Worm (Caenorhabditis elegans) whole organism, L2 larva: ENCODE results near the gene Y62H9A.8.

Experiments used
- C34F6.9 ChIP-seq: fragments of 150-350 bp; optimal IDR thresholded peaks from 2 replicates; lab custom pipeline; 2014; ENCODE audit warnings: missing biosample characterization, missing genetic modification characterization
- F13H6.1 ChIP-seq: sonication (generic microtip); optimal IDR thresholded peaks from 2 replicates; lab custom pipeline; 2016; ENCODE audit warnings: missing genetic modification characterization, missing compliant biosample characterization
- R02D3.7 ChIP-seq: fragments of 150-350 bp; optimal IDR thresholded peaks from 2 replicates; lab custom pipeline; 2014; ENCODE audit warnings: missing biosample characterization, missing genetic modification characterization
- Y55F3AM.14 ChIP-seq: fragments of 200-800 bp; sonication (Bioruptor generic); optimal IDR thresholded peaks from 2 replicates; lab custom pipeline; 2018; ENCODE audit warnings: mild to moderate bottlenecking, missing genetic modification characterization, missing compliant biosample characterization
- ZK546.5 ChIP-seq: sonication (generic microtip); optimal IDR thresholded peaks from 2 replicates; lab custom pipeline; 2017; ENCODE audit warnings: missing biosample characterization, missing genetic modification characterization
- alr-1 ChIP-seq: fragments of 150-350 bp; optimal IDR thresholded peaks from 2 replicates; lab custom pipeline; 2014; ENCODE audit warnings: missing biosample characterization, missing genetic modification characterization
- aly-2 ChIP-seq: fragments of 150-350 bp; optimal IDR thresholded peaks from 2 replicates; lab custom pipeline; 2014; ENCODE audit warnings: missing biosample characterization, missing genetic modification characterization
- ama-1 ChIP-seq: fragments of 150-350 bp; optimal IDR thresholded peaks from 2 replicates; lab custom pipeline; 2018; ENCODE audit warnings: inconsistent platforms
- blmp-1 ChIP-seq: sonication (generic microtip); optimal IDR thresholded peaks from 2 replicates; lab custom pipeline; 2017; ENCODE audit warnings: missing genetic modification characterization, mild to moderate bottlenecking, missing compliant biosample characterization, antibody characterized with exemption, moderate library complexity; ENCODE audit not compliant: insufficient read depth
- ceh-16 ChIP-seq: fragments of 150-350 bp; optimal IDR thresholded peaks from 2 replicates; lab custom pipeline; 2014; ENCODE audit warnings: missing biosample characterization, missing genetic modification characterization
- ceh-82 ChIP-seq: fragments of 150-350 bp; optimal IDR thresholded peaks from 2 replicates; lab custom pipeline; 2014; ENCODE audit warnings: missing biosample characterization, missing genetic modification characterization
- crh-2 ChIP-seq: sonication (generic microtip); optimal IDR thresholded peaks from 2 replicates; lab custom pipeline; 2017; ENCODE audit warnings: missing biosample characterization, missing genetic modification characterization
- dmd-4 ChIP-seq: sonication (generic microtip); optimal IDR thresholded peaks from 2 replicates; lab custom pipeline; 2017; ENCODE audit warnings: missing biosample characterization, missing genetic modification characterization
- egl-27 ChIP-seq: sonication (generic microtip); optimal IDR thresholded peaks from 3 replicates; lab custom pipeline; 2017; ENCODE audit warnings: missing biosample characterization, missing genetic modification reagents, missing genetic modification characterization
- elt-1 ChIP-seq: fragments of 150-350 bp; optimal IDR thresholded peaks from 2 replicates; lab custom pipeline; 2014; ENCODE audit warnings: missing biosample characterization, missing genetic modification characterization
- elt-3 ChIP-seq: sonication (generic microtip); optimal IDR thresholded peaks from 2 replicates; lab custom pipeline; 2017; ENCODE audit warnings: missing biosample characterization, missing genetic modification characterization
- fos-1 ChIP-seq: fragments of 150-350 bp; optimal IDR thresholded peaks from 2 replicates; lab custom pipeline; 2014; ENCODE audit warnings: missing biosample characterization, missing genetic modification characterization
- gmeb-1 ChIP-seq: fragments of 150-350 bp; optimal IDR thresholded peaks from 2 replicates; lab custom pipeline; 2014; ENCODE audit warnings: missing biosample characterization, missing genetic modification characterization
- lin-11 ChIP-seq: fragments of 150-350 bp; sonication (generic microtip); optimal IDR thresholded peaks from 2 replicates; lab custom pipeline; 2014; ENCODE audit warnings: missing biosample characterization, missing genetic modification characterization, inconsistent platforms, mixed read lengths
- lin-13 ChIP-seq: fragments of 150-350 bp; optimal IDR thresholded peaks from 2 replicates; lab custom pipeline; 2014; ENCODE audit warnings: missing biosample characterization, missing genetic modification reagents, missing genetic modification characterization
- lin-39 ChIP-seq: fragments of 150-350 bp; optimal IDR thresholded peaks from 2 replicates; lab custom pipeline; 2014; ENCODE audit warnings: missing biosample characterization, missing genetic modification reagents, missing genetic modification characterization
- lsy-2 ChIP-seq, 2 experiments: fragments of 150-350 bp in 1 of 2; sonication (generic microtip) in 1 of 2; optimal IDR thresholded peaks; 2 replicates each; lab custom pipeline; 2014 to 2017; ENCODE audit warnings: missing biosample characterization in 2 of 2, missing genetic modification characterization in 2 of 2
- mab-5 ChIP-seq: fragments of 150-350 bp; optimal IDR thresholded peaks from 2 replicates; lab custom pipeline; 2014; ENCODE audit warnings: missing biosample characterization, missing genetic modification characterization
- mbf-1 ChIP-seq: sonication (generic microtip); optimal IDR thresholded peaks from 2 replicates; lab custom pipeline; 2017; ENCODE audit warnings: missing biosample characterization, missing genetic modification characterization
- mdl-1 ChIP-seq, 2 experiments: fragments of 150-350 bp in 1 of 2; sonication (generic microtip) in 1 of 2; optimal IDR thresholded peaks; 2 replicates each; lab custom pipeline; 2017; ENCODE audit warnings: missing biosample characterization in 2 of 2, missing genetic modification characterization in 2 of 2
- nhr-10 ChIP-seq: sonication (generic microtip); optimal IDR thresholded peaks from 2 replicates; lab custom pipeline; 2017; ENCODE audit warnings: missing biosample characterization, missing genetic modification characterization
- nhr-11 ChIP-seq: fragments of 150-350 bp; optimal IDR thresholded peaks from 2 replicates; lab custom pipeline; 2014; ENCODE audit warnings: missing biosample characterization, missing genetic modification characterization
- nhr-12 ChIP-seq: fragments of 150-350 bp; optimal IDR thresholded peaks from 2 replicates; lab custom pipeline; 2014; ENCODE audit warnings: missing biosample characterization, missing genetic modification characterization
- nhr-129 ChIP-seq: fragments of 150-350 bp; optimal IDR thresholded peaks from 2 replicates; lab custom pipeline; 2014; ENCODE audit warnings: missing biosample characterization, missing genetic modification characterization
- nhr-21 ChIP-seq: fragments of 150-350 bp; optimal IDR thresholded peaks from 2 replicates; lab custom pipeline; 2014; ENCODE audit warnings: missing biosample characterization, missing genetic modification characterization
- nhr-23 ChIP-seq: fragments of 150-350 bp; optimal IDR thresholded peaks from 2 replicates; lab custom pipeline; 2014; ENCODE audit warnings: missing biosample characterization, missing genetic modification reagents, missing genetic modification characterization
- nhr-237 ChIP-seq: fragments of 150-350 bp; optimal IDR thresholded peaks from 2 replicates; lab custom pipeline; 2014; ENCODE audit warnings: missing biosample characterization, missing genetic modification characterization
- nhr-25 ChIP-seq: fragments of 150-350 bp; sonication (generic microtip); optimal IDR thresholded peaks from 3 replicates; lab custom pipeline; 2014; ENCODE audit warnings: missing biosample characterization, missing genetic modification characterization
- nhr-6 ChIP-seq: fragments of 150-350 bp; optimal IDR thresholded peaks from 2 replicates; lab custom pipeline; 2014; ENCODE audit warnings: missing biosample characterization, missing genetic modification characterization
- nhr-77 ChIP-seq: fragments of 150-350 bp; optimal IDR thresholded peaks from 2 replicates; lab custom pipeline; 2014; ENCODE audit warnings: missing biosample characterization, missing genetic modification characterization
- peb-1 ChIP-seq: fragments of 150-350 bp; optimal IDR thresholded peaks from 2 replicates; lab custom pipeline; 2014; ENCODE audit warnings: missing biosample characterization, missing genetic modification characterization
- sem-4 ChIP-seq: fragments of 150-350 bp; optimal IDR thresholded peaks from 2 replicates; lab custom pipeline; 2014; ENCODE audit warnings: missing biosample characterization, missing genetic modification reagents, missing genetic modification characterization
- skn-1 ChIP-seq: sonication (generic microtip); optimal IDR thresholded peaks from 2 replicates; lab custom pipeline; 2017; ENCODE audit warnings: missing biosample characterization, missing genetic modification characterization
- sma-3 ChIP-seq: sonication (generic microtip); optimal IDR thresholded peaks from 2 replicates; lab custom pipeline; 2016; ENCODE audit warnings: missing genetic modification reagents, missing genetic modification characterization, missing compliant biosample characterization
- sma-9 ChIP-seq, 2 experiments: fragments of 150-350 bp in 1 of 2; sonication (generic microtip) in 1 of 2; optimal IDR thresholded peaks; 2 replicates each; lab custom pipeline; 2014 to 2016; ENCODE audit warnings: missing genetic modification characterization in 2 of 2, mild to moderate bottlenecking in 1 of 2, missing biosample characterization in 1 of 2, missing compliant biosample characterization in 1 of 2, missing genetic modification reagents in 1 of 2, moderate library complexity in 1 of 2
- snpc-4 ChIP-seq: fragments of 150-350 bp; optimal IDR thresholded peaks from 2 replicates; lab custom pipeline; 2014; ENCODE audit warnings: missing biosample characterization, missing genetic modification characterization
- unc-39 ChIP-seq: fragments of 150-350 bp; optimal IDR thresholded peaks from 2 replicates; lab custom pipeline; 2014; ENCODE audit warnings: missing biosample characterization, missing genetic modification characterization
- unc-55 ChIP-seq: fragments of 150-350 bp; sonication (generic microtip); optimal IDR thresholded peaks from 3 replicates; lab custom pipeline; 2014; ENCODE audit warnings: missing biosample characterization, missing genetic modification reagents, missing genetic modification characterization
- unc-62 ChIP-seq: fragments of 150-350 bp; optimal IDR thresholded peaks from 2 replicates; lab custom pipeline; 2014; ENCODE audit warnings: missing biosample characterization, missing genetic modification reagents, missing genetic modification characterization
- zag-1 ChIP-seq: fragments of 150-350 bp; optimal IDR thresholded peaks from 2 replicates; lab custom pipeline; 2014; ENCODE audit warnings: missing biosample characterization, missing genetic modification characterization
- ztf-1 ChIP-seq: fragments of 200-800 bp; sonication (Bioruptor generic); conservative IDR thresholded peaks from 2 replicates; pipeline ENCODE4 v1.3.6; 2022; ENCODE audit warnings: missing genetic modification characterization, missing compliant biosample characterization
- ztf-11 ChIP-seq: sonication (generic microtip); optimal IDR thresholded peaks from 2 replicates; lab custom pipeline; 2017; ENCODE audit warnings: missing biosample characterization, missing genetic modification characterization
- ztf-4 ChIP-seq: fragments of 150-350 bp; optimal IDR thresholded peaks from 2 replicates; lab custom pipeline; 2014; ENCODE audit warnings: missing biosample characterization, missing genetic modification characterization

Gene Y62H9A.8

ce11 chrX:11937343-11937935, 45.2 kb upstream of the Y62H9A.8 start (continued):
- TF ChIP-seq sma-3 (GFP tag; lab: Kevin White, UChicago) (peak; percentile 99), lin-11 (peak; percentile 76), Y55F3AM.14 (peak; percentile 92), skn-1 (tag; lab: Kevin White, UChicago) (peak; percentile 98), ceh-16 (tag; lab: Kevin White, UChicago) (peak; percentile 92), sma-9 (GFP tag; optimal IDR thresholded peaks at IDR 0.05; lab: Kevin White, UChicago) (peak; percentile 99), sma-9 (tag; optimal IDR thresholded peaks at IDR 0.05; lab: Kevin White, UChicago) (no peak), dmd-4 (tag; lab: Kevin White, UChicago) (peak; percentile 75), ZK546.5 (tag; lab: Kevin White, UChicago) (peak; percentile 71), lin-39 (tag; lab: Kevin White, UChicago) (peak; percentile 93), C34F6.9 (tag; lab: Kevin White, UChicago) (peak; percentile 98), F13H6.1 (peak; percentile 98), nhr-23 (no peak), ztf-11 (tag; lab: Kevin White, UChicago) (peak; percentile 77), nhr-237 (peak; percentile 96), unc-62 (peak; percentile 93), mbf-1 (tag; lab: Kevin White, UChicago) (peak; percentile 75), zag-1 (peak; percentile 96), ceh-82 (tag; lab: Kevin White, UChicago) (peak; percentile 96), egl-27 (tag; lab: Kevin White, UChicago) (peak; percentile 99)

ce11 chrX:11934933-11935332, 42.7 kb upstream of the Y62H9A.8 start:
- TF ChIP-seq unc-55 (GFP tag; lab: Kevin White, UChicago) (peak; percentile 48), nhr-129 (tag; lab: Kevin White, UChicago) (peak; percentile 58), peb-1 (tag; lab: Kevin White, UChicago) (no peak), ZK546.5 (tag; lab: Kevin White, UChicago) (no peak), ztf-11 (tag; lab: Kevin White, UChicago) (no peak), sma-3 (GFP tag; lab: Kevin White, UChicago) (peak; percentile 36), nhr-11 (tag; lab: Kevin White, UChicago) (no peak), ceh-16 (tag; lab: Kevin White, UChicago) (no peak), mdl-1 (tag; optimal IDR thresholded peaks at IDR 0.05; lab: Kevin White, UChicago) (peak in 1 of 2 experiments; percentile 4), nhr-10 (tag; lab: Kevin White, UChicago) (no peak), R02D3.7 (no peak), lsy-2 (tag; optimal IDR thresholded peaks at IDR 0.05; lab: Kevin White, UChicago) (peak in 1 of 2 experiments; percentile 24), nhr-77 (tag; lab: Kevin White, UChicago) (no peak), dmd-4 (tag; lab: Kevin White, UChicago) (no peak), nhr-12 (tag; lab: Kevin White, UChicago) (no peak), ceh-82 (tag; lab: Kevin White, UChicago) (no peak), egl-27 (tag; lab: Kevin White, UChicago) (peak; percentile 20), elt-3 (tag; lab: Kevin White, UChicago) (no peak), mab-5 (tag; lab: Kevin White, UChicago) (no peak), fos-1 (tag; lab: Kevin White, UChicago) (peak; percentile 21), unc-39 (no peak), aly-2 (tag; lab: Kevin White, UChicago) (no peak), crh-2 (tag; lab: Kevin White, UChicago) (peak; percentile 26), gmeb-1 (tag; lab: Kevin White, UChicago) (no peak), nhr-6 (tag; lab: Kevin White, UChicago) (no peak), C34F6.9 (tag; lab: Kevin White, UChicago) (peak; percentile 7), sma-9 (GFP tag; optimal IDR thresholded peaks at IDR 0.05; lab: Kevin White, UChicago) (peak; percentile 60), sma-9 (tag; optimal IDR thresholded peaks at IDR 0.05; lab: Kevin White, UChicago) (no peak), unc-62 (no peak), sem-4 (tag; lab: Kevin White, UChicago) (no peak), zag-1 (peak; percentile 27), mbf-1 (tag; lab: Kevin White, UChicago) (no peak), ama-1 (no peak), skn-1 (tag; lab: Kevin White, UChicago) (no peak), elt-1 (no peak), nhr-25 (tag; lab: Kevin White, UChicago) (no peak), lin-11 (peak; percentile 43), lin-13 (GFP tag; lab: Kevin White, UChicago) (peak; percentile 53), Y55F3AM.14 (no peak), ztf-1 (GFP tag; lab: Robert Waterston, UW) (no peak), snpc-4 (tag; lab: Kevin White, UChicago) (no peak), nhr-21 (tag; lab: Kevin White, UChicago) (peak; percentile 36), ztf-4 (tag; lab: Kevin White, UChicago) (no peak), nhr-23 (no peak), blmp-1 (tag; lab: Kevin White, UChicago) (no peak), lin-39 (tag; lab: Kevin White, UChicago) (no peak), nhr-237 (no peak), F13H6.1 (peak; percentile 30), alr-1 (tag; lab: Kevin White, UChicago) (no peak)
